Worm (Caenorhabditis elegans): ENCODE data around the gene Y27F2A.8.

DNA sequence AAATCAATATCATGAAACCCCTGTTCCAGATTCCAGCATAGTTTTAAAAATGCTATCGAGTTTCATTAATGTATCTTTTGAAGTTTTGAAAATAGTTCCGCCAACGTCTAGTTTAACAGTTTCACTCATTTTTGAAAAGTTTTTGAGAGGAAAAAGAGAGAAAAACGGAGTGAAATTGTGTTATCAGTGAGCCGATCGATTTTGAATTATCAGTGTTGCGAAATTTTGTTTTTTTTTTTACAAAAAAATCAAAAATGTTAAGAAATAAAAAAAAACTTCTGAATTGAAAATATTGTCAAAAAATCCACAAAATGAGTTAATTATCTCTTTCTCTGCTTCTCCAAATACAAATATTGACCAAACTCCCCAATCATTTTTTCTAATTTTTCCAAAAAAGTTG, 39.1 kb downstream of the Y27F2A.8 start, which contains the start of gene ZC239.13:
- TF ChIP-seq tlf-1 (GFP tag; optimal IDR thresholded peaks at IDR 0.05) (no peak), bed-2 (GFP tag; IDR thresholded peaks at IDR 0.05) (no peak)
